Worm (Caenorhabditis elegans) whole organism, midembryonic: ENCODE results near the gene F58H1.6.

ENCODE experiments used
- T22C8.4 ChIP-seq: fragments of 200-800 bp; sonication (Bioruptor generic); IDR thresholded peaks from 2 replicates; pipeline ENCODE4 v1.3.6; 2022; ENCODE audit warnings: missing genetic modification characterization, missing compliant biosample characterization
- cog-1 ChIP-seq: sonication (generic microtip); optimal IDR thresholded peaks from 2 replicates; lab custom pipeline; 2016; ENCODE audit warnings: missing genetic modification characterization, missing compliant biosample characterization
- flt-1 ChIP-seq: fragments of 200-800 bp; sonication (Bioruptor generic); IDR thresholded peaks from 2 replicates; pipeline ENCODE4 v1.3.6; 2022; ENCODE audit warnings: missing genetic modification characterization, missing compliant biosample characterization
- med-1 ChIP-seq: sonication (generic microtip); optimal IDR thresholded peaks from 2 replicates; lab custom pipeline; 2017; ENCODE audit warnings: missing genetic modification characterization, mild to moderate bottlenecking, missing compliant biosample characterization, antibody characterized with exemption, missing genetic modification reagents; ENCODE audit not compliant: insufficient read depth
- ref-1 ChIP-seq: fragments of 200-800 bp; sonication (Bioruptor generic); conservative IDR thresholded peaks from 2 replicates; pipeline ENCODE4 v1.3.6; 2022; ENCODE audit warnings: missing genetic modification reagents, missing genetic modification characterization, missing compliant biosample characterization
- tab-1 ChIP-seq: fragments of 200-800 bp; sonication (Bioruptor generic); IDR thresholded peaks from 2 replicates; pipeline ENCODE4 v1.3.6; 2022; ENCODE audit warnings: missing genetic modification characterization, missing compliant biosample characterization

DNA sequence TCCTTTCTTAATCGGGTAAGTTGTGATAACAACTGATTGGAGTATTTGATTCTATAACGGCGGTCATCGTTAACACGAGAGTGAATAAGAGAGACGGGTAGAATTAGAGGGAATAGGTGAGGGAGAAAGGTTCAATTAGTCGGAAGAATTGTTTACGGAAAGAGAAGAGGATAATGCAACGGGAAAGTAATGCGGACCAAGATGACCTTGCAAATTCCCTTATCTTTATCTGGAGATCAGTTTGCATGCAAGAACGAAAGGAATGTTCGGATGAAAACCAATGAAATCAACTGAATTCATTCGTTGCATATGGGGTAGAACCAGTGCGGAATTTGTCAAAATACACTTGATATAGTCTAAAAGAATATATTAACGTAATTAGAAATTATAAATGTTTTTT, 40.3 kb upstream of the F58H1.6 start:
- TF ChIP-seq tab-1 (GFP tag; lab: Robert Waterston, UW) (no peak), med-1 (no peak), flt-1 (GFP tag; lab: Robert Waterston, UW) (no peak), cog-1 (tag; lab: Kevin White, UChicago) (no peak), ref-1 (GFP tag; lab: Robert Waterston, UW) (no peak), T22C8.4 (GFP tag; lab: Robert Waterston, UW) (no peak)
